Worm (Caenorhabditis elegans): ENCODE data around the gene col-17.
"Not testable (repeated sequence)": the region's sequence is repeated elsewhere in the genome, so short reads cannot be mapped to it uniquely, and the experiment has no call there.

col-17 gene

ce11 chrII:4905331-4905730 lies 38.0 kb upstream of the col-17 start:
- TF ChIP-seq ceh-83 (GFP tag; optimal IDR thresholded peaks at IDR 0.05): no peak
- no peak for TF ChIP-seq nhr-28 (tag; optimal IDR thresholded peaks at IDR 0.05)
- no peak for TF ChIP-seq nhr-2 (tag; optimal IDR thresholded peaks at IDR 0.05)
- no peak for TF ChIP-seq blmp-1 (tag; optimal IDR thresholded peaks at IDR 0.05)

DNA sequence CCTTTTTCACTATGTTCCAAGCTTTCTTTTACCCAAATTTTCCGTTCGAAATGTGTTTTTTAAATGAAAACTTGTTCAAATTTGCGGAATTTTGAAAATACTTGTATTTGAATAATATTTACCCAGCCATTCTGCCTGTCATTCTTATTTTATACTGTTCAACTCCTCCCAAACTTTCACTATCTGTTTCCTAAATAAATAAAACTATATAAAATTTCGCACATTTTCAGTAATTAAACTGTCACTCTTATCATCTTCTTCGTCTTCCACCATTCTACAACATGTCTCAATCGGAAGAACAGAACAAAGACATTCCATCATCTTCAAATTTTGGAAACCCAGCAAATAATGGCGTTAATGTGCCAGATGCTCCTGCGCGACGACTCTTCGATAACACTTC lies 37.4 kb upstream of the col-17 start, which contains the start of gene btbd-10:
Gene btbd-10 (plus strand): TSS at position 231 of the 400 bp plus-strand sequence.
- TF ChIP-seq hlh-1 (tag; optimal IDR thresholded peaks at IDR 0.05) (no peak), nhr-237 (tag; optimal IDR thresholded peaks at IDR 0.05) (no peak), mls-2 (tag; optimal IDR thresholded peaks at IDR 0.05) (no peak), ztf-11 (tag; optimal IDR thresholded peaks at IDR 0.05) (no peak), lsy-2 (tag; optimal IDR thresholded peaks at IDR 0.05) (no peak), tbx-8 (GFP tag; optimal IDR thresholded peaks at IDR 0.05) (no peak), drap-1 (GFP tag; optimal IDR thresholded peaks at IDR 0.05) (no peak), ceh-83 (GFP tag; optimal IDR thresholded peaks at IDR 0.05) (no peak), ceh-39 (tag; optimal IDR thresholded peaks at IDR 0.05) (no peak), ham-2 (GFP tag; optimal IDR thresholded peaks at IDR 0.05) (no peak)

ce11 chrII:4904277-4904676 lies 36.9 kb upstream of the col-17 start:
- TF ChIP-seq drap-1 (GFP tag; optimal IDR thresholded peaks at IDR 0.05): no peak
- peak; percentile 50 for TF ChIP-seq ham-2 (GFP tag; optimal IDR thresholded peaks at IDR 0.05)
- peak; percentile 56 for TF ChIP-seq lsy-2 (tag; optimal IDR thresholded peaks at IDR 0.05)
- peak; percentile 34 for TF ChIP-seq unc-120 (tag; optimal IDR thresholded peaks at IDR 0.05; ENCODE audit: poor library complexity, severe bottlenecking)
- TF ChIP-seq unc-62 (GFP tag; optimal IDR thresholded peaks at IDR 0.05): peak; percentile 97
- no peak for TF ChIP-seq ceh-43 (GFP tag; optimal IDR thresholded peaks at IDR 0.05)
- TF ChIP-seq mep-1 (tag; optimal IDR thresholded peaks at IDR 0.05): peak; percentile 41
- peak; percentile 70 for TF ChIP-seq pha-4 (tag; optimal IDR thresholded peaks at IDR 0.05)
- no peak for TF ChIP-seq lin-13 (tag; optimal IDR thresholded peaks at IDR 0.05)
- peak; percentile 40 for TF ChIP-seq nhr-237 (tag; optimal IDR thresholded peaks at IDR 0.05)
- TF ChIP-seq nhr-76 (tag; optimal IDR thresholded peaks at IDR 0.05): no peak
- TF ChIP-seq blmp-1 (tag; optimal IDR thresholded peaks at IDR 0.05): no peak
- peak; percentile 84 for TF ChIP-seq hlh-1 (tag; optimal IDR thresholded peaks at IDR 0.05)
- peak; percentile 93 for TF ChIP-seq ces-1 (GFP tag; optimal IDR thresholded peaks at IDR 0.05)

- TF ChIP-seq unc-62 (GFP tag; optimal IDR thresholded peaks at IDR 0.05); cnd-1 (tag; optimal IDR thresholded peaks at IDR 0.05); bed-3 (GFP tag; optimal IDR thresholded peaks at IDR 0.05): not testable (repeated sequence)
These were observed 36.3 kb upstream of the col-17 start, which contains the start of gene sgt-1 for ce11 chrII:4903696-4904095. sgt-1 (minus strand) TSS chrII:4903796.

ce11 chrII:4902035-4902434 lies 34.7 kb upstream of the col-17 start, which contains the start of gene R05F9.9:
R05F9.9 (minus strand) TSS chrII:4902100.
- no peak for TF ChIP-seq lin-32 (GFP tag; optimal IDR thresholded peaks at IDR 0.05)
- peak; percentile 75 for TF ChIP-seq ceh-39 (tag; optimal IDR thresholded peaks at IDR 0.05)
- peak; percentile 29 for TF ChIP-seq ces-1 (GFP tag; optimal IDR thresholded peaks at IDR 0.05)
- peak; percentile 37 for TF ChIP-seq lsy-2 (tag; optimal IDR thresholded peaks at IDR 0.05)
- TF ChIP-seq mep-1 (tag; optimal IDR thresholded peaks at IDR 0.05): peak; percentile 46

ce11 chrII:4898529-4898928 lies 31.2 kb upstream of the col-17 start, which contains the start of gene msp-32:
msp-32 (plus strand) TSS chrII:4898829.
- not testable (repeated sequence) for TF ChIP-seq bed-3, ham-2, sem-2 (GFP tag; optimal IDR thresholded peaks at IDR 0.05)

DNA sequence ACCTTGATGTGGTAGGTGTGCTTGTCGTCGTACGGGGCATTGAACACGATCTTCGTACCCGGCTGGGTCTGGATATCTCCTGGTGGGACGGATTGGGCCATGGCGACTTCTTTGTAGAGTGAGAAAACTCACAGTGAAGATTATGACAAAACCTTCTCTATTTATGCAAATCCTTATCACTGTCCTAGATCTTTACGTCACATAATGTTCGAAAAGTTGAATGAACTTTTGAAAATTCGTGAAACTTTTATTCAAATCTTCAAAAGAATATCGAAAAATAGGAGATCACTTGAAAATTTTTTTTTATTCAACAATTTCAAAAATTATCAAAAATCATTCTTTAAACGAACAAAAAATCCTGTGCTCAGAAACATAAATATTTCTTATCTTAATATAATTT lies 25.2 kb upstream of the col-17 start, which contains the start of gene msp-33:
Gene msp-33 (minus strand): TSS at position 101 of the 400 bp plus-strand sequence.
- TF ChIP-seq M03D4.4 (tag; optimal IDR thresholded peaks at IDR 0.05) (no peak), mls-2 (tag; optimal IDR thresholded peaks at IDR 0.05) (no peak), nhr-2 (tag; optimal IDR thresholded peaks at IDR 0.05) (no peak), mab-5 (tag; optimal IDR thresholded peaks at IDR 0.05) (no peak), ceh-83 (GFP tag; optimal IDR thresholded peaks at IDR 0.05) (no peak), nhr-237 (tag; optimal IDR thresholded peaks at IDR 0.05) (no peak), elt-1 (tag; optimal IDR thresholded peaks at IDR 0.05; ENCODE audit: borderline replicate concordance, insufficient read depth) (no peak), flh-1 (GFP tag; optimal IDR thresholded peaks at IDR 0.05) (no peak), mep-1 (tag; optimal IDR thresholded peaks at IDR 0.05) (no peak), lin-32 (GFP tag; optimal IDR thresholded peaks at IDR 0.05) (no peak), ces-1 (GFP tag; optimal IDR thresholded peaks at IDR 0.05) (no peak), nhr-28 (tag; optimal IDR thresholded peaks at IDR 0.05) (no peak), elt-3 (tag; optimal IDR thresholded peaks at IDR 0.05) (no peak), drap-1 (GFP tag; optimal IDR thresholded peaks at IDR 0.05) (no peak), unc-120 (tag; optimal IDR thresholded peaks at IDR 0.05; ENCODE audit: poor library complexity, severe bottlenecking) (no peak), sptf-1 (tag; optimal IDR thresholded peaks at IDR 0.05) (no peak), ztf-11 (tag; optimal IDR thresholded peaks at IDR 0.05) (no peak)

Data from whole organism, mixed stage, embryonic.